Worm (Caenorhabditis elegans): Measurements from ENCODE around the gene ddl-2.

The ddl-2 gene

DNA sequence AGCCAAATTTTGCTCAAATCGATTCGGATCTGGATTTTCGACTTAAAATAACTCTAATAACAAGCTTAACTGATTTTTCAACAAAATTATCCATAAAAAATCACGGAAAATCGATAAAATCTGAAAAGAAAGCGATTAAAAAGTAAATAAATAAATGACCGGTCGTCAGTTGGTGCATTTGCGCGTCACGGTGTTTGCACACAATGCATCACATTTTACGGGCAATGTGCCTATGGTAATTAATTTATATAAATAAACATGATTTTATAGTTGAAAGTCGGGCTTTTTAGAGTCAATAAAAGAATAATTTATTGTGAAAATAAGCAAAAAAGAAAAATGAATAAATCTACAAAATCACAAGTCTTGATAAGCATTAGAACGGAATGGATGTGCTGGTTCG is 52.7 kb downstream of the ddl-2 start:
- TF ChIP-seq pha-4 (tag; optimal IDR thresholded peaks at IDR 0.05): peak; percentile 89
- TF ChIP-seq nhr-76 (tag; optimal IDR thresholded peaks at IDR 0.05): no peak
- TF ChIP-seq elt-1 (tag; optimal IDR thresholded peaks at IDR 0.05): no peak
- TF ChIP-seq daf-12 (tag; optimal IDR thresholded peaks at IDR 0.05): no peak
- TF ChIP-seq ceh-28 (tag; optimal IDR thresholded peaks at IDR 0.05): no peak
- no peak for TF ChIP-seq ZK546.5 (tag; optimal IDR thresholded peaks at IDR 0.05)
- TF ChIP-seq lin-15B (tag; optimal IDR thresholded peaks at IDR 0.05): peak; percentile 39
- no peak for TF ChIP-seq nhr-11 (tag; optimal IDR thresholded peaks at IDR 0.05)
- TF ChIP-seq R02D3.7 (tag; optimal IDR thresholded peaks at IDR 0.05): no peak
- no peak for TF ChIP-seq nhr-25 (tag; optimal IDR thresholded peaks at IDR 0.05)
- TF ChIP-seq ztf-4 (tag; optimal IDR thresholded peaks at IDR 0.05): no peak
- no peak for TF ChIP-seq nhr-43 (tag; optimal IDR thresholded peaks at IDR 0.05; ENCODE audit: poor library complexity, severe bottlenecking)
- peak; percentile 42 for TF ChIP-seq snpc-4 (tag; optimal IDR thresholded peaks at IDR 0.05)
- no peak for TF ChIP-seq nhr-237 (tag; optimal IDR thresholded peaks at IDR 0.05)
- TF ChIP-seq hmg-11 (tag; optimal IDR thresholded peaks at IDR 0.05): peak; percentile 54
- TF ChIP-seq ceh-82 (tag; optimal IDR thresholded peaks at IDR 0.05): no peak
- TF ChIP-seq unc-39 (tag; optimal IDR thresholded peaks at IDR 0.05): no peak
- TF ChIP-seq mml-1 (tag; optimal IDR thresholded peaks at IDR 0.05): no peak
- no peak for TF ChIP-seq egl-5 (tag; optimal IDR thresholded peaks at IDR 0.05)
- no peak for TF ChIP-seq fos-1 (tag; optimal IDR thresholded peaks at IDR 0.05)
- no peak for TF ChIP-seq aly-2 (tag; optimal IDR thresholded peaks at IDR 0.05)
- TF ChIP-seq skn-1 (tag; optimal IDR thresholded peaks at IDR 0.05): no peak
- TF ChIP-seq jun-1 (tag; optimal IDR thresholded peaks at IDR 0.05): no peak
- TF ChIP-seq nhr-28 (tag; optimal IDR thresholded peaks at IDR 0.05): no peak
- TF ChIP-seq sea-2 (GFP tag; optimal IDR thresholded peaks at IDR 0.05): no peak
- no peak for TF ChIP-seq eor-1 (tag; optimal IDR thresholded peaks at IDR 0.05)
- TF ChIP-seq elt-3 (tag; optimal IDR thresholded peaks at IDR 0.05): no peak
- peak; percentile 24 for TF ChIP-seq ama-1 (optimal IDR thresholded peaks at IDR 0.05)
- no peak for TF ChIP-seq nhr-67 (tag; optimal IDR thresholded peaks at IDR 0.05)
- TF ChIP-seq ceh-9 (tag; optimal IDR thresholded peaks at IDR 0.05): no peak
- TF ChIP-seq ztf-11 (tag; optimal IDR thresholded peaks at IDR 0.05): no peak
- no peak for TF ChIP-seq nhr-12 (tag; optimal IDR thresholded peaks at IDR 0.05)
- no peak for TF ChIP-seq mdl-1 (tag; optimal IDR thresholded peaks at IDR 0.05)
- TF ChIP-seq unc-62 (GFP tag; optimal IDR thresholded peaks at IDR 0.05): no peak
- TF ChIP-seq pqm-1 (tag; optimal IDR thresholded peaks at IDR 0.05): peak; percentile 8
- no peak for TF ChIP-seq lsy-12 (tag; optimal IDR thresholded peaks at IDR 0.05)
- peak; percentile 31 for TF ChIP-seq elt-2 (tag; optimal IDR thresholded peaks at IDR 0.05)
- TF ChIP-seq nhr-23 (tag; optimal IDR thresholded peaks at IDR 0.05): no peak
- no peak for TF ChIP-seq tbx-2 (tag; optimal IDR thresholded peaks at IDR 0.05)
- no peak for TF ChIP-seq fkh-2 (tag; optimal IDR thresholded peaks at IDR 0.05)
- no peak for TF ChIP-seq egl-27 (tag; optimal IDR thresholded peaks at IDR 0.05)
- TF ChIP-seq fkh-10 (GFP tag; optimal IDR thresholded peaks at IDR 0.05): no peak
- TF ChIP-seq nhr-77 (tag; optimal IDR thresholded peaks at IDR 0.05): no peak
- TF ChIP-seq ceh-16 (tag; optimal IDR thresholded peaks at IDR 0.05): no peak
- no peak for TF ChIP-seq zag-1 (tag; optimal IDR thresholded peaks at IDR 0.05)
- TF ChIP-seq nfya-1 (tag; optimal IDR thresholded peaks at IDR 0.05; ENCODE audit: insufficient read depth): peak; percentile 12
- TF ChIP-seq lin-39 (tag; optimal IDR thresholded peaks at IDR 0.05): no peak

- no peak for TF ChIP-seq nhr-23 (tag; optimal IDR thresholded peaks at IDR 0.05)
- no peak for TF ChIP-seq nhr-25 (tag; optimal IDR thresholded peaks at IDR 0.05)
- TF ChIP-seq jun-1 (tag; optimal IDR thresholded peaks at IDR 0.05): no peak
- TF ChIP-seq egl-5 (tag; optimal IDR thresholded peaks at IDR 0.05): no peak
- TF ChIP-seq sea-2 (GFP tag; optimal IDR thresholded peaks at IDR 0.05): no peak
- no peak for TF ChIP-seq ceh-82 (tag; optimal IDR thresholded peaks at IDR 0.05)
- TF ChIP-seq fkh-2 (tag; optimal IDR thresholded peaks at IDR 0.05): no peak
- TF ChIP-seq ama-1 (optimal IDR thresholded peaks at IDR 0.05): no peak
- TF ChIP-seq eor-1 (tag; optimal IDR thresholded peaks at IDR 0.05): no peak
- TF ChIP-seq daf-12 (tag; optimal IDR thresholded peaks at IDR 0.05): no peak
- no peak for TF ChIP-seq ceh-16 (tag; optimal IDR thresholded peaks at IDR 0.05)
- no peak for TF ChIP-seq lin-39 (tag; optimal IDR thresholded peaks at IDR 0.05)
- TF ChIP-seq elt-1 (tag; optimal IDR thresholded peaks at IDR 0.05): no peak
- TF ChIP-seq aly-2 (tag; optimal IDR thresholded peaks at IDR 0.05): no peak
Observed at ce11 chrII:13494175-13494650, 53.2 kb downstream of the ddl-2 start, which contains the start of gene ndua-7. ndua-7 (minus strand) TSS chrII:13494600.

Data from whole organism, L3 larva.